Worm (Caenorhabditis elegans): ENCODE measurements around the gene col-148.

Gene col-148

ce11 chrV:10227333-10227732 lies 14.2 kb upstream of the col-148 start, which contains the start of gene ttr-19:
ttr-19 (minus strand) TSS chrV:10227433.
- no peak for TF ChIP-seq scrt-1 (GFP tag; IDR thresholded peaks at IDR 0.05)
- TF ChIP-seq tbx-37 (GFP tag; conservative IDR thresholded peaks at IDR 0.05) = no peak
- TF ChIP-seq ceh-36 (tag; optimal IDR thresholded peaks at IDR 0.05) = no peak
- TF ChIP-seq ceh-13 (GFP tag; optimal IDR thresholded peaks at IDR 0.05) = no peak
- no peak for TF ChIP-seq ets-7 (tag; optimal IDR thresholded peaks at IDR 0.05)
- no peak for TF ChIP-seq hmbx-1 (tag; optimal IDR thresholded peaks at IDR 0.05)
- no peak for TF ChIP-seq tbx-11 (GFP tag; IDR thresholded peaks at IDR 0.05)
- TF ChIP-seq hmg-4 (GFP tag; optimal IDR thresholded peaks at IDR 0.05) = no peak

ce11 chrV:10228360-10228759 lies 13.2 kb upstream of the col-148 start, which contains the start of gene fipr-4:
fipr-4 (minus strand) TSS chrV:10228460.
- no peak for TF ChIP-seq ets-7 (tag; optimal IDR thresholded peaks at IDR 0.05)
- TF ChIP-seq scrt-1 (GFP tag; IDR thresholded peaks at IDR 0.05) = no peak
- no peak for TF ChIP-seq pes-1 (GFP tag; IDR thresholded peaks at IDR 0.05)
- TF ChIP-seq tra-4 (tag; optimal IDR thresholded peaks at IDR 0.05) = no peak
- no peak for TF ChIP-seq ceh-13 (GFP tag; optimal IDR thresholded peaks at IDR 0.05)
- TF ChIP-seq flt-1 (GFP tag; IDR thresholded peaks at IDR 0.05) = no peak
- TF ChIP-seq ceh-36 (tag; optimal IDR thresholded peaks at IDR 0.05) = no peak
- no peak for TF ChIP-seq ama-1 (optimal IDR thresholded peaks at IDR 0.05)
- TF ChIP-seq hmg-4 (GFP tag; optimal IDR thresholded peaks at IDR 0.05) = no peak
- TF ChIP-seq sea-1 (GFP tag; conservative IDR thresholded peaks at IDR 0.05) = no peak
- TF ChIP-seq tbx-11 (GFP tag; IDR thresholded peaks at IDR 0.05) = no peak
- no peak for TF ChIP-seq aly-1 (tag; optimal IDR thresholded peaks at IDR 0.05)
- no peak for TF ChIP-seq F13C5.2 (tag; optimal IDR thresholded peaks at IDR 0.05)
- TF ChIP-seq B0310.2 (tag; optimal IDR thresholded peaks at IDR 0.05) = no peak
- TF ChIP-seq hnd-1 (tag; optimal IDR thresholded peaks at IDR 0.05) = no peak

ce11 chrV:10229222-10229879 lies 12.2 kb upstream of the col-148 start, which contains the start of the genes pyt-1 and fipr-7:
pyt-1 (minus strand) TSS chrV:10229322.
fipr-7 (plus strand) TSS chrV:10229829.
- TF ChIP-seq tbx-37 (GFP tag; conservative IDR thresholded peaks at IDR 0.05) (no peak), hmbx-1 (tag; optimal IDR thresholded peaks at IDR 0.05) (no peak), pes-1 (GFP tag; IDR thresholded peaks at IDR 0.05) (no peak), tra-4 (tag; optimal IDR thresholded peaks at IDR 0.05) (no peak), ceh-13 (GFP tag; optimal IDR thresholded peaks at IDR 0.05) (no peak), hmg-4 (GFP tag; optimal IDR thresholded peaks at IDR 0.05) (no peak), tbx-11 (GFP tag; IDR thresholded peaks at IDR 0.05) (no peak), aly-1 (tag; optimal IDR thresholded peaks at IDR 0.05) (no peak), ama-1 (optimal IDR thresholded peaks at IDR 0.05) (no peak), sea-1 (GFP tag; conservative IDR thresholded peaks at IDR 0.05) (no peak), flt-1 (GFP tag; IDR thresholded peaks at IDR 0.05) (no peak), F13C5.2 (tag; optimal IDR thresholded peaks at IDR 0.05) (no peak)

ce11 chrV:10230932-10231331 lies 10.6 kb upstream of the col-148 start, which contains the start of gene fipr-6:
fipr-6 (plus strand) TSS chrV:10231232.
- no peak for TF ChIP-seq tbx-11 (GFP tag; IDR thresholded peaks at IDR 0.05)
- no peak for TF ChIP-seq ets-7 (tag; optimal IDR thresholded peaks at IDR 0.05)
- no peak for TF ChIP-seq ceh-36 (tag; optimal IDR thresholded peaks at IDR 0.05)
- TF ChIP-seq aly-1 (tag; optimal IDR thresholded peaks at IDR 0.05) = no peak
- TF ChIP-seq ama-1 (optimal IDR thresholded peaks at IDR 0.05) = no peak
- no peak for TF ChIP-seq flt-1 (GFP tag; IDR thresholded peaks at IDR 0.05)
- no peak for TF ChIP-seq hmg-4 (GFP tag; optimal IDR thresholded peaks at IDR 0.05)
- no peak for TF ChIP-seq ceh-13 (GFP tag; optimal IDR thresholded peaks at IDR 0.05)
- no peak for TF ChIP-seq F13C5.2 (tag; optimal IDR thresholded peaks at IDR 0.05)
- no peak for TF ChIP-seq hnd-1 (tag; optimal IDR thresholded peaks at IDR 0.05)
- TF ChIP-seq B0310.2 (tag; optimal IDR thresholded peaks at IDR 0.05) = no peak
- no peak for TF ChIP-seq tbx-37 (GFP tag; conservative IDR thresholded peaks at IDR 0.05)
- no peak for TF ChIP-seq scrt-1 (GFP tag; IDR thresholded peaks at IDR 0.05)
- no peak for TF ChIP-seq sea-1 (GFP tag; conservative IDR thresholded peaks at IDR 0.05)
- TF ChIP-seq tra-4 (tag; optimal IDR thresholded peaks at IDR 0.05) = no peak

DNA sequence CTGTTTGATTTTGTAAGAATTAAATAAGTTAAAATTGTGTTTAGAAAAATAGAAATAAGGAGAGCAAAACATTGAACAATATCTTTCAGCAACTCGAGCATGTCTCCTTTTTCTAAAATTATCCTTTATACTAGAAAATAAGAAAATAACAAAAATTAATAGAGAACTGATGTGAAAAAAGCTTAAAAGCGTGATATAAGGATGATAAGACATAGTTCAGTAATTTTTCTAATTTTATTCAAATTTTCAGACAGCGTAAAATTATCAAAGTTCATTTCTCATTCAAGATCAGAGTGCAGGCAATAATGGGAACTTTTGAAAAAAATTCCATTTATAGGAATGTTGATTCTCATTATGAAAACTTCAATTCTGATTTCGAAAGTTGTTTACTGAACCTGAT lies 8.2 kb upstream of the col-148 start, which contains the start of gene str-182:
Gene str-182 (minus strand): TSS at position 101 of the 400 bp plus-strand sequence.
- TF ChIP-seq ceh-36 (tag; optimal IDR thresholded peaks at IDR 0.05) = no peak
- TF ChIP-seq ceh-13 (GFP tag; optimal IDR thresholded peaks at IDR 0.05) = no peak
- no peak for TF ChIP-seq ets-7 (tag; optimal IDR thresholded peaks at IDR 0.05)
- TF ChIP-seq hmbx-1 (tag; optimal IDR thresholded peaks at IDR 0.05) = no peak
- no peak for TF ChIP-seq aly-1 (tag; optimal IDR thresholded peaks at IDR 0.05)
- no peak for TF ChIP-seq hnd-1 (tag; optimal IDR thresholded peaks at IDR 0.05)
- TF ChIP-seq B0310.2 (tag; optimal IDR thresholded peaks at IDR 0.05) = no peak
- no peak for TF ChIP-seq sea-1 (GFP tag; conservative IDR thresholded peaks at IDR 0.05)
- TF ChIP-seq ama-1 (optimal IDR thresholded peaks at IDR 0.05) = no peak
- no peak for TF ChIP-seq hmg-4 (GFP tag; optimal IDR thresholded peaks at IDR 0.05)
- no peak for TF ChIP-seq tbx-11 (GFP tag; IDR thresholded peaks at IDR 0.05)

ce11 chrV:10237171-10237570 lies 4.4 kb upstream of the col-148 start:
- no peak for TF ChIP-seq tbx-37 (GFP tag; conservative IDR thresholded peaks at IDR 0.05)
- TF ChIP-seq ama-1 (optimal IDR thresholded peaks at IDR 0.05) = no peak
- TF ChIP-seq pes-1 (GFP tag; IDR thresholded peaks at IDR 0.05) = no peak
- no peak for TF ChIP-seq hmg-4 (GFP tag; optimal IDR thresholded peaks at IDR 0.05)
- no peak for TF ChIP-seq ceh-36 (tag; optimal IDR thresholded peaks at IDR 0.05)
- no peak for TF ChIP-seq tra-4 (tag; optimal IDR thresholded peaks at IDR 0.05)
- no peak for TF ChIP-seq tbx-11 (GFP tag; IDR thresholded peaks at IDR 0.05)
- TF ChIP-seq F13C5.2 (tag; optimal IDR thresholded peaks at IDR 0.05) = no peak

DNA sequence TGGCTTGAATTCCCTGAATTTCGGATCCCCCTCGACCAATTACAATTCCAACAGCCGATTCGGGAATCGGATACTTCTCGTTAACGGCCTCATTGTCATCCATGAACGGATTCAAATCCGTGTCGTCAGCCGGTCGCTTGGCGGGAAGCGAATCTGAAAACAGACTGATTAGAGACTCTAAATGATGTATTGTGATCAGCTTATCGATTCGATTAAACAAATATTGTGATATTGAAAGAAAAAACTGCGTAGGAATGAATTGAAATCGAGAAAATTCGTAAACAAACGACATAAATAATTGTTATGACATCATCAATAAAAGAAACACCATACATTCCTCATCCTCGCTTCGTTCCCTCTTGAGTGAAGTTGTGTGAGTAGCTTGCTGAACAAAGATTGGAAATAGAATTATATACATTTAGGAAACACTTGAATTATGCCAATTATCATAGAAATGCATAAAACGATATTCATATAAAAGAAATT lies 3.6 kb upstream of the col-148 start:
- TF ChIP-seq F13C5.2 (tag; optimal IDR thresholded peaks at IDR 0.05) (no peak), hmg-4 (GFP tag; optimal IDR thresholded peaks at IDR 0.05) (no peak), scrt-1 (GFP tag; IDR thresholded peaks at IDR 0.05) (no peak), ama-1 (optimal IDR thresholded peaks at IDR 0.05) (no peak), hmbx-1 (tag; optimal IDR thresholded peaks at IDR 0.05) (no peak), aly-1 (tag; optimal IDR thresholded peaks at IDR 0.05) (no peak), tbx-37 (GFP tag; conservative IDR thresholded peaks at IDR 0.05) (no peak), hnd-1 (tag; optimal IDR thresholded peaks at IDR 0.05) (no peak), ceh-13 (GFP tag; optimal IDR thresholded peaks at IDR 0.05) (no peak), sea-1 (GFP tag; conservative IDR thresholded peaks at IDR 0.05) (no peak), ceh-36 (tag; optimal IDR thresholded peaks at IDR 0.05) (no peak), tbx-11 (GFP tag; IDR thresholded peaks at IDR 0.05) (no peak), pes-1 (GFP tag; IDR thresholded peaks at IDR 0.05) (no peak), tra-4 (tag; optimal IDR thresholded peaks at IDR 0.05) (no peak)
